Fruit fly (Drosophila melanogaster): ENCODE measurements around the gene Cyp4e3.

Gene Cyp4e3

dm6 chr2L:9758856-9759255 lies 9.0 kb upstream of the Cyp4e3 start (continued):
- TF ChIP-seq kni (GFP tag; optimal IDR thresholded peaks at IDR 0.05) (no peak), CG12769 (tag; optimal IDR thresholded peaks at IDR 0.05) (no peak), E2f1 (GFP tag; IDR thresholded peaks at IDR 0.05) (peak; percentile 63), CG32772 (GFP tag; IDR thresholded peaks at IDR 0.05) (0 out of 2 replicates have a peak, but pooled peaks have one; percentile 41), sim (GFP tag; IDR thresholded peaks at IDR 0.05) (no peak), Trl (optimal IDR thresholded peaks at IDR 0.05) (peak in 1 of 2 experiments; percentile 18), Trl (GFP tag; optimal IDR thresholded peaks at IDR 0.05) (peak; percentile 64), MBD-R2 (GFP tag; IDR thresholded peaks at IDR 0.05) (peak; percentile 87), Dp (GFP tag; optimal IDR thresholded peaks at IDR 0.05) (peak; percentile 13), CG18262 (tag; optimal IDR thresholded peaks at IDR 0.05) (peak; percentile 42), gro (GFP tag; optimal IDR thresholded peaks at IDR 0.05) (peak; percentile 11), caup (GFP tag; optimal IDR thresholded peaks at IDR 0.05; ENCODE audit: severe bottlenecking) (peak; percentile 45), hbn (GFP tag; IDR thresholded peaks at IDR 0.05; ENCODE audit: partially characterized antibody) (peak; percentile 89), D19A (tag; optimal IDR thresholded peaks at IDR 0.05) (peak; percentile 38), jigr1 (GFP tag; IDR thresholded peaks at IDR 0.05) (0 out of 3 replicates have a peak, but pooled peaks have one; percentile 16), chm (GFP tag; IDR thresholded peaks at IDR 0.05) (peak; percentile 82), CG17361 (GFP tag; IDR thresholded peaks at IDR 0.05) (0 out of 3 replicates have a peak, but pooled peaks have one; percentile 38), CG42726 (GFP tag; IDR thresholded peaks at IDR 0.05; ENCODE audit: partially characterized antibody) (peak; percentile 93), ATbp (GFP tag; optimal IDR thresholded peaks at IDR 0.05) (no peak), lab (GFP tag; optimal IDR thresholded peaks at IDR 0.05) (peak; percentile 59), wdn (GFP tag; IDR thresholded peaks at IDR 0.05) (peak; percentile 69), pho (GFP tag; optimal IDR thresholded peaks at IDR 0.05) (peak; percentile 67), CG14014 (GFP tag; IDR thresholded peaks at IDR 0.05) (peak; percentile 62), zen2 (GFP tag; IDR thresholded peaks at IDR 0.05; ENCODE audit: partially characterized antibody) (peak; percentile 88), CG15269 (tag; optimal IDR thresholded peaks at IDR 0.05) (peak; percentile 47), Ravus (GFP tag; IDR thresholded peaks at IDR 0.05) (no peak), org-1 (GFP tag; optimal IDR thresholded peaks at IDR 0.05) (no peak), Doc3 (GFP tag; IDR thresholded peaks at IDR 0.05; ENCODE audit: partially characterized antibody) (peak; percentile 92), CG3281 (GFP tag; optimal IDR thresholded peaks at IDR 0.05) (peak; percentile 48), dimm (GFP tag; IDR thresholded peaks at IDR 0.05) (no peak), Rx (GFP tag; IDR thresholded peaks at IDR 0.05) (0 out of 2 replicates have a peak, but pooled peaks have one; percentile 8), CG17385 (GFP tag; optimal IDR thresholded peaks at IDR 0.05) (peak; percentile 24), mld (GFP tag; IDR thresholded peaks at IDR 0.05; ENCODE audit: partially characterized antibody) (peak; percentile 85), exex (tag; optimal IDR thresholded peaks at IDR 0.05) (peak; percentile 58), Antp (GFP tag; optimal IDR thresholded peaks at IDR 0.05) (peak; percentile 69), CG4854 (GFP tag; optimal IDR thresholded peaks at IDR 0.05) (no peak), sd (tag; optimal IDR thresholded peaks at IDR 0.05) (no peak), BtbVII (GFP tag; optimal IDR thresholded peaks at IDR 0.05) (no peak), Lpt (GFP tag; optimal IDR thresholded peaks at IDR 0.05) (no peak), tup (GFP tag; optimal IDR thresholded peaks at IDR 0.05) (no peak), Dbx (GFP tag; IDR thresholded peaks at IDR 0.05) (peak; percentile 82), grau (tag; optimal IDR thresholded peaks at IDR 0.05) (peak; percentile 58), CG3407 (GFP tag; optimal IDR thresholded peaks at IDR 0.05) (no peak), br (optimal IDR thresholded peaks at IDR 0.05) (no peak), Fer3 (tag; optimal IDR thresholded peaks at IDR 0.05) (peak; percentile 61), CG11696 (GFP tag; IDR thresholded peaks at IDR 0.05) (no peak), Doc2 (GFP tag; IDR thresholded peaks at IDR 0.05) (no peak), CG11695 (GFP tag; IDR thresholded peaks at IDR 0.05) (peak; percentile 47; the same call in 1 of the 3 replicates), hb (GFP tag; IDR thresholded peaks at IDR 0.05; ENCODE audit: partially characterized antibody) (peak; percentile 78), Mad (GFP tag; optimal IDR thresholded peaks at IDR 0.05) (peak; percentile 38), so (GFP tag; IDR thresholded peaks at IDR 0.05) (0 out of 3 replicates have a peak, but pooled peaks have one; percentile 24)

Data from whole organism, embryonic.